Fruit fly (Drosophila melanogaster) whole organism, embryonic: ENCODE data around the gene nonA.

ENCODE experiments used
- Adf1 ChIP-seq: fragments of 200-800 bp; sonication (Bioruptor generic); IDR thresholded peaks from 2 replicates; pipeline ENCODE4 v1.3.6; 2022; ENCODE audit warnings: missing biosample characterization, missing genetic modification characterization
- B-H1 ChIP-seq: fragments of 200-800 bp; sonication (Bioruptor generic); IDR thresholded peaks from 3 replicates; pipeline ENCODE4 v1.3.6; 2022; ENCODE audit warnings: missing biosample characterization, missing genetic modification characterization
- Bdp1 ChIP-seq: fragments of 200-800 bp; sonication (Bioruptor generic); optimal IDR thresholded peaks from 3 replicates; lab custom pipeline; 2016; ENCODE audit warnings: missing biosample characterization, missing genetic modification characterization
- CG10209 ChIP-seq: fragments of 200-800 bp; sonication (Bioruptor generic); optimal IDR thresholded peaks from 3 replicates; lab custom pipeline; 2017; ENCODE audit warnings: missing biosample characterization, mild to moderate bottlenecking, missing genetic modification characterization, missing genetic modification reagents
- CG10543 ChIP-seq: fragments of 200-800 bp; sonication (Bioruptor generic); optimal IDR thresholded peaks from 3 replicates; lab custom pipeline; 2017; ENCODE audit warnings: missing biosample characterization, mild to moderate bottlenecking, missing genetic modification characterization, moderate library complexity
- CG10654 ChIP-seq: fragments of 200-800 bp; sonication (Bioruptor generic); optimal IDR thresholded peaks from 2 replicates; lab custom pipeline; 2016; ENCODE audit warnings: missing biosample characterization, missing genetic modification characterization
- CG11093 ChIP-seq: fragments of 200-800 bp; sonication (Bioruptor generic); IDR thresholded peaks from 3 replicates; pipeline ENCODE4 v1.3.6; 2022; ENCODE audit warnings: missing biosample characterization, missing genetic modification characterization
- CG13775 ChIP-seq: fragments of 200-800 bp; sonication (Bioruptor generic); optimal IDR thresholded peaks from 3 replicates; lab custom pipeline; 2017; ENCODE audit warnings: missing biosample characterization, mild to moderate bottlenecking, missing genetic modification characterization
- CG15514 ChIP-seq: fragments of 200-800 bp; sonication (Bioruptor generic); optimal IDR thresholded peaks from 3 replicates; lab custom pipeline; 2017; ENCODE audit warnings: missing biosample characterization, missing genetic modification characterization, mild to moderate bottlenecking, moderate library complexity, missing genetic modification reagents
- CG16779 ChIP-seq: fragments of 200-800 bp; sonication (Bioruptor generic); IDR thresholded peaks from 2 replicates; pipeline ENCODE4 v1.3.6; 2022; ENCODE audit warnings: missing biosample characterization, missing genetic modification characterization
- CG17359 ChIP-seq: fragments of 200-800 bp; sonication (Bioruptor generic); optimal IDR thresholded peaks from 3 replicates; lab custom pipeline; 2018; ENCODE audit warnings: missing biosample characterization, mild to moderate bottlenecking, missing genetic modification characterization, moderate library complexity
- CG17912 ChIP-seq: fragments of 200-800 bp; sonication (Bioruptor generic); optimal IDR thresholded peaks from 2 replicates; lab custom pipeline; 2018; ENCODE audit warnings: missing biosample characterization, mild to moderate bottlenecking, missing genetic modification characterization
- CG1792 ChIP-seq: fragments of 200-800 bp; sonication (Bioruptor generic); optimal IDR thresholded peaks from 2 replicates; lab custom pipeline; 2016; ENCODE audit warnings: missing biosample characterization, missing genetic modification characterization
- CG18476 ChIP-seq: fragments of 200-800 bp; sonication (Bioruptor generic); optimal IDR thresholded peaks from 2 replicates; lab custom pipeline; 2016; ENCODE audit warnings: missing biosample characterization, mild to moderate bottlenecking, missing genetic modification characterization
- CG3838 ChIP-seq: fragments of 200-800 bp; sonication (Bioruptor generic); optimal IDR thresholded peaks from 3 replicates; lab custom pipeline; 2016; ENCODE audit warnings: missing biosample characterization, missing genetic modification characterization
- CG4328 ChIP-seq: fragments of 200-800 bp; sonication (Bioruptor generic); optimal IDR thresholded peaks from 3 replicates; lab custom pipeline; 2017; ENCODE audit warnings: missing biosample characterization, missing genetic modification reagents, missing genetic modification characterization
- CG5245 ChIP-seq: fragments of 200-800 bp; sonication (Bioruptor generic); optimal IDR thresholded peaks from 3 replicates; lab custom pipeline; 2016; ENCODE audit warnings: missing biosample characterization, missing genetic modification characterization
- CG6175 ChIP-seq: fragments of 200-800 bp; sonication (Bioruptor generic); IDR thresholded peaks from 3 replicates; pipeline ENCODE4 v1.3.6; 2022; ENCODE audit warnings: missing biosample characterization, missing genetic modification characterization
- CG7271 ChIP-seq: fragments of 200-800 bp; sonication (Bioruptor generic); optimal IDR thresholded peaks from 2 replicates; lab custom pipeline; 2018; ENCODE audit warnings: missing biosample characterization, mild to moderate bottlenecking, missing genetic modification characterization, moderate library complexity
- CG7372 ChIP-seq: fragments of 200-800 bp; sonication (Bioruptor generic); IDR thresholded peaks from 2 replicates; pipeline ENCODE4 v1.3.6; 2022; ENCODE audit warnings: missing biosample characterization, missing genetic modification characterization
- CG7745 ChIP-seq: fragments of 200-800 bp; sonication (Bioruptor generic); optimal IDR thresholded peaks from 2 replicates; lab custom pipeline; 2018; ENCODE audit warnings: missing biosample characterization, mild to moderate bottlenecking, missing genetic modification characterization, moderate library complexity
- Dip3 ChIP-seq: fragments of 200-800 bp; sonication (Bioruptor generic); optimal IDR thresholded peaks from 3 replicates; lab custom pipeline; 2016; ENCODE audit warnings: missing biosample characterization, missing genetic modification characterization
- Doc3 ChIP-seq: fragments of 200-800 bp; sonication (Bioruptor generic); IDR thresholded peaks from 3 replicates; pipeline ENCODE4 v1.3.6; 2022; ENCODE audit warnings: missing biosample characterization, missing genetic modification characterization; ENCODE audit not compliant: partially characterized antibody
- Eip74EF ChIP-seq, 2 experiments: fragments of 200-800 bp in 1 of 2; fragments of >200 bp in 1 of 2; sonication (Bioruptor generic) in 1 of 2; optimal IDR thresholded peaks; 2 replicates each; lab custom pipeline; 2017 to 2019; ENCODE audit warnings: missing biosample characterization in 2 of 2, missing genetic modification characterization in 2 of 2, mild to moderate bottlenecking in 1 of 2, moderate library complexity in 1 of 2
- HmgD ChIP-seq: fragments of 200-800 bp; sonication (Bioruptor generic); optimal IDR thresholded peaks from 3 replicates; lab custom pipeline; 2016; ENCODE audit warnings: missing biosample characterization, missing genetic modification characterization
- Lim3 ChIP-seq: fragments of 200-800 bp; sonication (Bioruptor generic); IDR thresholded peaks from 2 replicates; pipeline ENCODE4 v1.3.6; 2022; ENCODE audit warnings: missing biosample characterization, missing genetic modification characterization
- Lpt ChIP-seq: fragments of >200 bp; optimal IDR thresholded peaks from 2 replicates; lab custom pipeline; 2018; ENCODE audit warnings: missing biosample characterization, missing genetic modification characterization
- MBD-R2 ChIP-seq: fragments of 200-800 bp; sonication (Bioruptor generic); IDR thresholded peaks from 2 replicates; pipeline ENCODE4 v1.3.6; 2022; ENCODE audit warnings: missing biosample characterization, missing genetic modification characterization
- Mes4 ChIP-seq: fragments of 200-800 bp; sonication (Bioruptor generic); optimal IDR thresholded peaks from 2 replicates; lab custom pipeline; 2016; ENCODE audit warnings: missing biosample characterization, missing genetic modification characterization
- Pdp1 ChIP-seq, 2 experiments: fragments of 200-800 bp; sonication (Bioruptor generic); optimal IDR thresholded peaks; 3 replicates each; lab custom pipeline; 2016; ENCODE audit warnings: missing biosample characterization in 2 of 2, missing genetic modification characterization in 2 of 2, mild to moderate bottlenecking in 1 of 2, moderate library complexity in 1 of 2
- Rfx ChIP-seq: fragments of 200-800 bp; sonication (Bioruptor generic); IDR thresholded peaks from 2 replicates; pipeline ENCODE4 v1.3.6; 2022; ENCODE audit warnings: missing biosample characterization, missing genetic modification characterization
- Scr ChIP-seq: fragments of 200-800 bp; sonication (Bioruptor generic); IDR thresholded peaks from 2 replicates; pipeline ENCODE4 v1.3.6; 2022; ENCODE audit warnings: missing biosample characterization, missing genetic modification characterization; ENCODE audit not compliant: partially characterized antibody
- Six4 ChIP-seq: fragments of 200-800 bp; sonication (Bioruptor generic); optimal IDR thresholded peaks from 2 replicates; lab custom pipeline; 2016; ENCODE audit warnings: missing biosample characterization, missing genetic modification characterization
- ewg ChIP-seq: fragments of 200-800 bp; sonication (Bioruptor generic); optimal IDR thresholded peaks from 3 replicates; lab custom pipeline; 2017; ENCODE audit warnings: mild to moderate bottlenecking, missing biosample characterization, missing genetic modification reagents, missing genetic modification characterization
- kay ChIP-seq: fragments of 200-800 bp; sonication (Bioruptor generic); optimal IDR thresholded peaks from 2 replicates; lab custom pipeline; 2016; ENCODE audit warnings: missing biosample characterization, missing genetic modification characterization
- lilli ChIP-seq: fragments of 200-800 bp; sonication (Bioruptor generic); optimal IDR thresholded peaks from 3 replicates; lab custom pipeline; 2016; ENCODE audit warnings: missing biosample characterization, missing genetic modification characterization
- oc ChIP-seq: fragments of 200-800 bp; sonication (Bioruptor generic); optimal IDR thresholded peaks from 2 replicates; lab custom pipeline; 2018; ENCODE audit warnings: missing biosample characterization, mild to moderate bottlenecking, missing genetic modification characterization, moderate library complexity
- p53 ChIP-seq: fragments of 200-800 bp; sonication (Bioruptor generic); optimal IDR thresholded peaks from 2 replicates; lab custom pipeline; 2016; ENCODE audit warnings: missing biosample characterization, missing genetic modification characterization
- pfk ChIP-seq: fragments of 200-800 bp; sonication (Bioruptor generic); optimal IDR thresholded peaks from 2 replicates; lab custom pipeline; 2018; ENCODE audit warnings: missing biosample characterization, mild to moderate bottlenecking, missing genetic modification characterization, moderate library complexity
- pho ChIP-seq: fragments of 200-800 bp; sonication (Bioruptor generic); optimal IDR thresholded peaks from 2 replicates; lab custom pipeline; 2016; ENCODE audit warnings: missing biosample characterization, missing genetic modification characterization
- pum ChIP-seq: fragments of 200-800 bp; sonication (Bioruptor generic); optimal IDR thresholded peaks from 2 replicates; lab custom pipeline; 2016; ENCODE audit warnings: missing biosample characterization, missing genetic modification characterization
- sob ChIP-seq: fragments of 200-800 bp; sonication (Bioruptor generic); IDR thresholded peaks from 2 replicates; pipeline ENCODE4 v1.3.6; 2022; ENCODE audit warnings: missing biosample characterization, missing genetic modification characterization
- ssp ChIP-seq: fragments of 200-800 bp; sonication (Bioruptor generic); IDR thresholded peaks from 2 replicates; pipeline ENCODE4 v1.3.6; 2022; ENCODE audit warnings: missing biosample characterization, missing genetic modification characterization
- tgo ChIP-seq: fragments of 200-800 bp; sonication (Bioruptor generic); IDR thresholded peaks from 3 replicates; pipeline ENCODE4 v1.3.6; 2022; ENCODE audit warnings: missing biosample characterization, missing genetic modification characterization
- tio ChIP-seq: fragments of 200-800 bp; sonication (Bioruptor generic); optimal IDR thresholded peaks from 2 replicates; lab custom pipeline; 2017; ENCODE audit warnings: missing biosample characterization, missing genetic modification characterization, inconsistent platforms
- tll ChIP-seq, 2 experiments: fragments of 200-800 bp in 1 of 2; fragments of >200 bp in 1 of 2; sonication (Bioruptor generic) in 1 of 2; optimal IDR thresholded peaks; 2 replicates each; lab custom pipeline; 2017 to 2019; ENCODE audit warnings: missing biosample characterization in 2 of 2, missing genetic modification characterization in 2 of 2, mild to moderate bottlenecking in 1 of 2, moderate library complexity in 1 of 2
- unpg ChIP-seq: fragments of 200-800 bp; sonication (Bioruptor generic); optimal IDR thresholded peaks from 3 replicates; lab custom pipeline; 2018; ENCODE audit warnings: missing biosample characterization, mild to moderate bottlenecking, missing genetic modification characterization, moderate library complexity
- vnd ChIP-seq: fragments of 200-800 bp; sonication (Bioruptor generic); IDR thresholded peaks from 3 replicates; pipeline ENCODE4 v1.3.6; 2022; ENCODE audit warnings: missing biosample characterization, missing genetic modification characterization; ENCODE audit not compliant: partially characterized antibody
- zf30C ChIP-seq: fragments of 200-800 bp; sonication (Bioruptor generic); optimal IDR thresholded peaks from 3 replicates; lab custom pipeline; 2018; ENCODE audit warnings: missing biosample characterization, mild to moderate bottlenecking, missing genetic modification characterization

Gene nonA

dm6 chrX:16332615-16333288 is 28.6 kb upstream of the nonA start (continued):
- peak; percentile 98 for TF ChIP-seq CG10543 (GFP tag; lab: Kevin White, UChicago)
- peak; percentile 89 for TF ChIP-seq sob (GFP tag; lab: Robert Waterston, UW)
- TF ChIP-seq pho (GFP tag; lab: Kevin White, UChicago): peak; percentile 94
- TF ChIP-seq CG13775: peak; percentile 96
- peak; percentile 96 for TF ChIP-seq CG18476 (GFP tag; lab: Kevin White, UChicago)
- TF ChIP-seq CG5245: peak; percentile 83
- peak; percentile 92 for TF ChIP-seq tgo (GFP tag; lab: Robert Waterston, UW)
- TF ChIP-seq Doc3 (GFP tag; lab: Robert Waterston, UW): no peak
- peak; percentile 93 for TF ChIP-seq Rfx (GFP tag; lab: Robert Waterston, UW)
- TF ChIP-seq CG17359 (tag; lab: Kevin White, UChicago): peak; percentile 95
- peak; percentile 18 for TF ChIP-seq zf30C (GFP tag; lab: Kevin White, UChicago)
- TF ChIP-seq unpg (GFP tag; lab: Kevin White, UChicago): peak; percentile 95
- peak; percentile 97 for TF ChIP-seq lilli (GFP tag; lab: Kevin White, UChicago)
- TF ChIP-seq CG10209 (GFP tag; lab: Kevin White, UChicago): peak; percentile 97
- peak in 1 of 2 experiments; percentile 98 for TF ChIP-seq Eip74EF (GFP tag; optimal IDR thresholded peaks at IDR 0.05; lab: Kevin White, UChicago)
- TF ChIP-seq ssp (GFP tag; lab: Robert Waterston, UW): peak; percentile 80
- peak; percentile 92 for TF ChIP-seq Six4 (GFP tag; lab: Kevin White, UChicago)
- no peak for TF ChIP-seq Lpt (GFP tag; lab: Kevin White, UChicago)
- TF ChIP-seq tio (GFP tag; lab: Kevin White, UChicago): peak; percentile 95
- TF ChIP-seq Lim3: peak; percentile 80
- peak; percentile 57 for TF ChIP-seq Adf1 (GFP tag; lab: Robert Waterston, UW)
- peak; percentile 91 for TF ChIP-seq oc (tag; lab: Kevin White, UChicago)
- no peak for TF ChIP-seq Scr (GFP tag; lab: Robert Waterston, UW)
- TF ChIP-seq tll (GFP tag; optimal IDR thresholded peaks at IDR 0.05; lab: Kevin White, UChicago): peak in 1 of 2 experiments; percentile 48
- TF ChIP-seq Bdp1 (GFP tag; lab: Kevin White, UChicago): peak; percentile 87
- peak; percentile 93 for TF ChIP-seq pum (GFP tag; lab: Kevin White, UChicago)
- peak; percentile 94 for TF ChIP-seq CG10654 (GFP tag; lab: Kevin White, UChicago)
- 0 out of 2 replicates have a peak, but pooled peaks have one; percentile 45 for TF ChIP-seq CG16779
- peak; percentile 27 for TF ChIP-seq CG7745 (tag; lab: Kevin White, UChicago)
- TF ChIP-seq Mes4 (GFP tag; lab: Kevin White, UChicago): peak; percentile 96
- peak; percentile 96 for TF ChIP-seq Dip3 (GFP tag; lab: Kevin White, UChicago)
- TF ChIP-seq Pdp1 (GFP tag; optimal IDR thresholded peaks at IDR 0.05; lab: Kevin White, UChicago): peak; percentile 88 to 96
- peak; percentile 63 for TF ChIP-seq pfk (GFP tag; lab: Kevin White, UChicago)
- peak; percentile 90 for TF ChIP-seq CG3838
- peak; percentile 75 for TF ChIP-seq CG7271
- TF ChIP-seq CG1792 (GFP tag; lab: Kevin White, UChicago): peak; percentile 92
- peak; percentile 93 for TF ChIP-seq CG7372 (GFP tag; lab: Robert Waterston, UW)
- peak; percentile 78; the same call in 2 of the 3 replicates for TF ChIP-seq CG6175 (GFP tag; lab: Robert Waterston, UW)
- peak; percentile 96 for TF ChIP-seq CG4328 (GFP tag; lab: Kevin White, UChicago)
- peak; percentile 93 for TF ChIP-seq CG11093 (GFP tag; lab: Robert Waterston, UW)
- peak; percentile 81 for TF ChIP-seq p53 (GFP tag; lab: Kevin White, UChicago)
- no peak for TF ChIP-seq vnd
- peak; percentile 74; the same call in 1 of the 2 replicates for TF ChIP-seq MBD-R2
- peak; percentile 91 for TF ChIP-seq CG17912
- TF ChIP-seq B-H1 (GFP tag; lab: Robert Waterston, UW): peak; percentile 86
- TF ChIP-seq HmgD (GFP tag; lab: Kevin White, UChicago): peak; percentile 88
- TF ChIP-seq ewg (GFP tag; lab: Kevin White, UChicago): peak; percentile 91
- TF ChIP-seq CG15514: peak; percentile 89
- TF ChIP-seq kay (GFP tag; lab: Kevin White, UChicago): peak; percentile 90
